Worm (Caenorhabditis elegans): ENCODE measurements around the gene cdk-4.

DNA sequence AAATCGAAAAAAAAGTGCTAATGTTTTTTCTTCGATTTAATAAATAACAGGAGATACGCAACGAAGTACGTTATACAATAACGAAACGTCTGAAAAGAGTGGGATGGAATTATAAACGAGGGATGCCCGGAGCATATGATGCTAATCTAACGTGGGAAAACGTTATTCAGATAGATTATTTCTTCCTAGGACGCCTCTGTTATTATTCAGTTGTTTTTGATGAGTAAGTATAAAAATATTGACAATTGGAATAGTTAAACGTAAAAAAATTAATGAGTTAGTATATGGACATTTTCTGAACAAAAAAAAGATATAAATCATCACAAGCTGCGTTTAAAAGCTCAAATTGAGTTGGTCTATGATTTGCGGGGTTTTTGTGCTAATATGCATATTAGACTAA lies 33.9 kb downstream of the cdk-4 start, which contains the start of gene srd-51:
- TF ChIP-seq nhr-28 (tag; optimal IDR thresholded peaks at IDR 0.05) (no peak), nhr-76 (tag; optimal IDR thresholded peaks at IDR 0.05) (no peak), pha-4 (tag; optimal IDR thresholded peaks at IDR 0.05) (no peak), snpc-4 (tag; optimal IDR thresholded peaks at IDR 0.05) (no peak)
